Worm (Caenorhabditis elegans): Measurements from ENCODE around the gene lmbr-1.

ce11 chrIII:8410747-8411146, 38.7 kb downstream of the lmbr-1 start:
- TF ChIP-seq elt-3 (tag; optimal IDR thresholded peaks at IDR 0.05): no peak
- no peak for TF ChIP-seq nhr-77 (tag; optimal IDR thresholded peaks at IDR 0.05)
